Fruit fly (Drosophila melanogaster): ENCODE data around the gene stwl.

dm6 chr3L:14448321-14449043 lies 38.7 kb upstream of the stwl start:
- no peak for TF ChIP-seq usp (GFP tag; optimal IDR thresholded peaks at IDR 0.05)
- no peak for TF ChIP-seq Dll (optimal IDR thresholded peaks at IDR 0.05)
- no peak for TF ChIP-seq CG8478 (optimal IDR thresholded peaks at IDR 0.05)
- TF ChIP-seq psq (optimal IDR thresholded peaks at IDR 0.05), result no peak
- TF ChIP-seq pan (optimal IDR thresholded peaks at IDR 0.05), result no peak
- TF ChIP-seq EcR (GFP tag; optimal IDR thresholded peaks at IDR 0.05), result no peak
